Worm (Caenorhabditis elegans) whole organism, mixed stage, embryonic: ENCODE measurements around the gene mrpl-1.

Experiments
- bed-3 ChIP-seq: fragments of 200-800 bp; sonication (Bioruptor generic); optimal IDR thresholded peaks from 3 replicates; lab custom pipeline; 2018; ENCODE audit warnings: mild to moderate bottlenecking, missing genetic modification characterization, moderate library complexity, missing compliant biosample characterization
- blmp-1 ChIP-seq: fragments of 150-350 bp; optimal IDR thresholded peaks from 2 replicates; lab custom pipeline; 2014; ENCODE audit warnings: missing biosample characterization, missing genetic modification characterization
- ceh-39 ChIP-seq: fragments of 150-350 bp; optimal IDR thresholded peaks from 2 replicates; lab custom pipeline; 2014; ENCODE audit warnings: missing biosample characterization, missing genetic modification characterization
- ceh-83 ChIP-seq: fragments of 200-800 bp; sonication (Bioruptor generic); optimal IDR thresholded peaks from 2 replicates; lab custom pipeline; 2018; ENCODE audit warnings: mild to moderate bottlenecking, missing genetic modification characterization, missing compliant biosample characterization
- ces-1 ChIP-seq: fragments of 150-350 bp; optimal IDR thresholded peaks from 2 replicates; lab custom pipeline; 2014; ENCODE audit warnings: missing biosample characterization, missing genetic modification reagents, missing genetic modification characterization
- cnd-1 ChIP-seq: fragments of 200-800 bp; sonication (Bioruptor generic); optimal IDR thresholded peaks from 2 replicates; lab custom pipeline; 2018; ENCODE audit warnings: mild to moderate bottlenecking, missing genetic modification characterization, missing compliant biosample characterization
- drap-1 ChIP-seq: fragments of 200-800 bp; sonication (Bioruptor generic); optimal IDR thresholded peaks from 3 replicates; lab custom pipeline; 2018; ENCODE audit warnings: mild to moderate bottlenecking, missing genetic modification characterization, missing compliant biosample characterization
- elt-1 ChIP-seq: sonication (generic microtip); optimal IDR thresholded peaks from 2 replicates; lab custom pipeline; 2017; ENCODE audit warnings: missing genetic modification characterization, mild to moderate bottlenecking, missing compliant biosample characterization, antibody characterized with exemption, moderate library complexity, borderline replicate concordance; ENCODE audit not compliant: insufficient read depth
- elt-3 ChIP-seq: fragments of 150-350 bp; optimal IDR thresholded peaks from 2 replicates; lab custom pipeline; 2014; ENCODE audit warnings: missing biosample characterization, missing genetic modification characterization
- ham-2 ChIP-seq: fragments of 200-800 bp; sonication (Bioruptor generic); optimal IDR thresholded peaks from 2 replicates; lab custom pipeline; 2018; ENCODE audit warnings: mild to moderate bottlenecking, missing genetic modification characterization, missing compliant biosample characterization
- hlh-1 ChIP-seq: fragments of 150-350 bp; optimal IDR thresholded peaks from 2 replicates; lab custom pipeline; 2014; ENCODE audit warnings: missing biosample characterization, missing genetic modification reagents, missing genetic modification characterization
- lin-13 ChIP-seq: fragments of 150-350 bp; optimal IDR thresholded peaks from 2 replicates; lab custom pipeline; 2014; ENCODE audit warnings: missing biosample characterization, missing genetic modification characterization
- lin-32 ChIP-seq: fragments of 200-800 bp; sonication (Bioruptor generic); optimal IDR thresholded peaks from 2 replicates; lab custom pipeline; 2018; ENCODE audit warnings: mild to moderate bottlenecking, missing genetic modification characterization, missing compliant biosample characterization
- mab-5 ChIP-seq: fragments of 150-350 bp; optimal IDR thresholded peaks from 2 replicates; lab custom pipeline; 2014; ENCODE audit warnings: missing biosample characterization, missing genetic modification characterization
- mep-1 ChIP-seq: fragments of 150-350 bp; optimal IDR thresholded peaks from 2 replicates; lab custom pipeline; 2017; ENCODE audit warnings: missing biosample characterization, missing genetic modification reagents, missing genetic modification characterization, inconsistent platforms
- mls-2 ChIP-seq: sonication (generic microtip); optimal IDR thresholded peaks from 2 replicates; lab custom pipeline; 2016; ENCODE audit warnings: mild to moderate bottlenecking, missing genetic modification characterization, moderate library complexity, missing compliant biosample characterization
- nhr-237 ChIP-seq: fragments of 150-350 bp; optimal IDR thresholded peaks from 2 replicates; lab custom pipeline; 2014; ENCODE audit warnings: missing biosample characterization, missing genetic modification characterization
- nhr-28 ChIP-seq: fragments of 150-350 bp; optimal IDR thresholded peaks from 2 replicates; lab custom pipeline; 2014; ENCODE audit warnings: missing biosample characterization, missing genetic modification characterization
- nhr-76 ChIP-seq: sonication (generic microtip); optimal IDR thresholded peaks from 2 replicates; lab custom pipeline; 2017; ENCODE audit warnings: missing biosample characterization, missing genetic modification characterization
- pha-4 ChIP-seq: fragments of 150-350 bp; optimal IDR thresholded peaks from 2 replicates; lab custom pipeline; 2018; ENCODE audit warnings: missing biosample characterization, missing genetic modification reagents, missing genetic modification characterization
- snpc-4 ChIP-seq: fragments of 150-350 bp; optimal IDR thresholded peaks from 2 replicates; lab custom pipeline; 2014; ENCODE audit warnings: missing biosample characterization, missing genetic modification characterization
- sptf-1 ChIP-seq: sonication (generic microtip); optimal IDR thresholded peaks from 2 replicates; lab custom pipeline; 2017; ENCODE audit warnings: mild to moderate bottlenecking, missing genetic modification characterization, moderate library complexity, missing compliant biosample characterization
- tbx-8 ChIP-seq: fragments of 200-800 bp; sonication (Bioruptor generic); optimal IDR thresholded peaks from 2 replicates; lab custom pipeline; 2018; ENCODE audit warnings: mild to moderate bottlenecking, missing genetic modification characterization, moderate library complexity, missing compliant biosample characterization
- unc-120 ChIP-seq: sonication (generic microtip); optimal IDR thresholded peaks from 2 replicates; lab custom pipeline; 2017; ENCODE audit warnings: missing genetic modification characterization, missing compliant biosample characterization; ENCODE audit not compliant: poor library complexity, severe bottlenecking
- unc-39 ChIP-seq: fragments of 150-350 bp; optimal IDR thresholded peaks from 2 replicates; lab custom pipeline; 2014; ENCODE audit warnings: missing biosample characterization, missing genetic modification characterization
- unc-62 ChIP-seq: fragments of 150-350 bp; optimal IDR thresholded peaks from 2 replicates; lab custom pipeline; 2014; ENCODE audit warnings: missing biosample characterization, missing genetic modification reagents, missing genetic modification characterization
- zip-8 ChIP-seq: fragments of 150-350 bp; optimal IDR thresholded peaks from 2 replicates; lab custom pipeline; 2014; ENCODE audit warnings: missing biosample characterization, missing genetic modification characterization
- ztf-11 ChIP-seq: fragments of 150-350 bp; optimal IDR thresholded peaks from 2 replicates; lab custom pipeline; 2014; ENCODE audit warnings: missing biosample characterization, missing genetic modification characterization

The mrpl-1 gene

DNA sequence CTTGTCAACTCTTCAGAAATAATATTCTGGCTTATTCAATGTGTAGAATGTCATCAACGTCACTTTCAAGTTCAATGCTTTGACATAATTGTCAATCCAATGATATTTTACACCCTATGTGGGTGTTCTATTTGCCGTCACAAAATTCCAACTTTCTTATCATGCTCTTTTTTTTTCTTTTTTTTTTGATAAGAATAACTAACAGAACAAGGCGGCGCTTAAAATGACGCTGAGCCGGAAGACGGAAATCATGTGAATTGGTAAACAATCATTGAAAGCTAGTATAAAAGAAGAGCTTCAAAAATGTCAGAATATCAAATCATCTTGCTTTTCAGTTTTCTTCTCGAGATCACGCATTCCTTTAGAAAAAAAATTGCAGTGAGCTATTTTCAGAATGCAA lies 16.8 kb upstream of the mrpl-1 start, which contains the start of gene C50F7.5:
Gene C50F7.5 (plus strand): TSS at position 395 of the 400 bp plus-strand sequence.
- no peak for TF ChIP-seq ztf-11
- no peak for TF ChIP-seq mab-5 (tag; lab: Kevin White, UChicago)
- TF ChIP-seq pha-4 (tag; lab: Kevin White, UChicago), result no peak
- no peak for TF ChIP-seq snpc-4 (tag; lab: Kevin White, UChicago)
- TF ChIP-seq ces-1, result no peak
- no peak for TF ChIP-seq ceh-39 (tag; lab: Kevin White, UChicago)

DNA sequence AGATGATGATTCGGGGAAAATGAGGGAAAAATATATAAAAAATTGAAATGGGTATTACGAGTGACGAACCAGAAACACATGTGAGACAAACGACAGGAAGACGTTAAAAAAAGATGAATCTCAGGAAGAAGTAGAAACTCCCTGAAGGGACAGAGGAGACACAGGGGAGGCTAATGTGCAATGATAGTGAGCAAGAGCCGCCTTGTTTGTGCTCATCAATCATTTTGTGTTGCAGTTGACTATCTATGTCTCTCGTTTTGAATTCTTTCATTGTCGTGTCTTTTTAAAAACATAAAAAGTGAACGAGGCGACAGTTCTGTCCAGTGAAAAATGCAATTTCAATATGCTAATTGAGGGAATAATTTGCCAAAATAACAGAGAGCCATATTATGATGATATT lies 15.4 kb upstream of the mrpl-1 start:
- TF ChIP-seq bed-3 (GFP tag; lab: Kevin White, UChicago) (no peak), nhr-28 (tag; lab: Kevin White, UChicago) (no peak), ces-1 (no peak)
- TF ChIP-seq, all 35 proteins: peak for 0

DNA sequence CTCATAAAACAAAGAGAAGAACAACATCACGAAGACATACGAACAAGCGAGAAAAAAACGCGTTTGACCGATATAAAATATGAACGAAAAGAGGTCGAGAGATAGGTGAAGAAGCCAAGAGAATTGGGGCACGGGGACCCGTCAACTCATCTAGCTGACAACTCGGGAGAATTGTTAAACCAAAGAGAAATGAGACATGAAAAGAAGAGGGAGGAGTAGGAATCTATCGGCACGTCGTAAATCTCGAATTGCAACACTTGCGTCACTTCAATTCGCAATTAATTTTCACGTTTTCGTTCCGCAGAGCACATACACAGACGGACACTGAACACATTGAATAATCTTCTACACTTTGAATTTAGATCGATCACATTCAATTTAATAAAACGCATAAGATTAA lies 14.1 kb upstream of the mrpl-1 start:
- TF ChIP-seq pha-4 (tag; lab: Kevin White, UChicago), result no peak
- TF ChIP-seq zip-8 (tag; lab: Kevin White, UChicago), result no peak
- peak; percentile 5 for TF ChIP-seq mab-5 (tag; lab: Kevin White, UChicago)
- peak; percentile 95 for TF ChIP-seq unc-62 (GFP tag; lab: Kevin White, UChicago)
- TF ChIP-seq, all 35 proteins: peak for 2

DNA sequence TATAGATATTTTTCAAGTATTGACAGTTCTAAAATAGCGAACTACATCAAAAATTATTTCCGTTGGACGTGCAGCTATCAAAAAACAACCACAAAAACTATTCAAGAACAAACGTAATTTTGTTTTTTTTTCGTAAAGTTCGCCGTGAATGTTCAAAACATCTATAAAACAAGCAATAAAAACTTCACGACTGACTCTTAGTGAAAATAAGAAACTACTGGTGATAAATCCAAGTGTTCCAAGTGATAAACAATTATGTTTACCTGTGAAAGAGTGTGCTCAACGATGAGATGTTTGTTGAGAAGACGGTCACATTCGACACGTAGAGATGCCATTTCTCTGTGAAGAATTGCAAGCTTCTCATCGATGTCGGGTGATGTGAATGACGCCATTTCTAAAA lies 13.3 kb upstream of the mrpl-1 start, which contains the start of gene C50F7.6:
Gene C50F7.6 (minus strand): TSS at position 394 of the 400 bp plus-strand sequence.
- TF ChIP-seq ztf-11 (no peak), bed-3 (GFP tag; lab: Kevin White, UChicago) (no peak), nhr-237 (tag; lab: Kevin White, UChicago) (no peak), mep-1 (tag; lab: Kevin White, UChicago) (no peak), elt-1 (tag; lab: Kevin White, UChicago) (no peak), unc-120 (tag; lab: Kevin White, UChicago) (no peak), lin-32 (no peak), unc-39 (no peak), mab-5 (tag; lab: Kevin White, UChicago) (no peak), zip-8 (tag; lab: Kevin White, UChicago) (no peak), pha-4 (tag; lab: Kevin White, UChicago) (no peak), ceh-39 (tag; lab: Kevin White, UChicago) (no peak), mls-2 (no peak), tbx-8 (GFP tag; lab: Kevin White, UChicago) (no peak), sptf-1 (no peak), elt-3 (tag; lab: Kevin White, UChicago) (no peak)

DNA sequence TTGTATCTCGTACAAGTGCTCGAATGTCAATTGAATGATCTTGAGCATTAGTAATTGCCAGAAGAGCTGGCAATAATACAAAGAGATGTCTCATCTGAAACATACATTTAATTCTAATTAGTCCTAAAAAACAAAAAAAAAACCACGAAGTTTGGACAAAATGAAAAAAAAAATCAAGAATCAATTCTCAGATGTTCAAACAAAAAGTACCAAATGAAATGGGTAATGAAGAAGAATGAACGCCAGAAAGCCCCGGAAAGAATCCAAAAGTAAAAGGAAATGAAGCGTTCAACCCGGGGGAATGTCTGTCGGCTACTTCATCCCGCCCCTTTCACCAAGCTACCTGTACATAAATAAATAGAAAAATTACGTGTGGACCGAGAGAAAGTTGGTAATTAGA lies 8.4 kb upstream of the mrpl-1 start, which contains the start of gene F33D4.6:
Gene F33D4.6 (minus strand): TSS at position 101 of the 400 bp plus-strand sequence.
- TF ChIP-seq nhr-76, result no peak
- no peak for TF ChIP-seq nhr-237 (tag; lab: Kevin White, UChicago)
- no peak for TF ChIP-seq lin-32
- no peak for TF ChIP-seq drap-1 (GFP tag; lab: Kevin White, UChicago)
- TF ChIP-seq pha-4 (tag; lab: Kevin White, UChicago), result no peak
- TF ChIP-seq ceh-83 (GFP tag; lab: Kevin White, UChicago), result no peak
- no peak for TF ChIP-seq mab-5 (tag; lab: Kevin White, UChicago)
- TF ChIP-seq hlh-1 (tag; lab: Kevin White, UChicago), result no peak
- no peak for TF ChIP-seq mls-2
- no peak for TF ChIP-seq cnd-1 (tag; lab: Kevin White, UChicago)
- no peak for TF ChIP-seq lin-13
- TF ChIP-seq ham-2 (GFP tag; lab: Kevin White, UChicago), result no peak
- no peak for TF ChIP-seq blmp-1 (tag; lab: Kevin White, UChicago)
- no peak for TF ChIP-seq mep-1 (tag; lab: Kevin White, UChicago)
- TF ChIP-seq zip-8 (tag; lab: Kevin White, UChicago), result no peak
- no peak for TF ChIP-seq elt-3 (tag; lab: Kevin White, UChicago)

DNA sequence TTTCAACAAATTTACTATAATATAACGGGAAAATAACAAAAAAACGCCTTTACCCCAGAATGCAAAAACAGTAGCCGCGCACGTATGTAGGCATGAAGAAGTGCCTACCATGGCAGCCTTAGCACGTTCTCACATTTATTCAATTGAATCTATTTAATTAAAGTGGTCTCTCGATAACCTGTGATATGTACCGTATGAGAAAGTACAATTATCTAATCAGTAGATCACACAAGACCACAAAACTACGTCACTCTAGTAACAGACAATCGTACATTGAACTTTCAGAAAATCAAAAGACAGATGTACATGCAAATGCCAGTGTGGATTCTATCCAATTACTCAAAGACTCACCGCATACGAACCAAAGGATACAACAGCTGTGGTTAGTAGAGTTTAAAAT lies 2.8 kb upstream of the mrpl-1 start:
- TF ChIP-seq ces-1 (no peak), mab-5 (tag; lab: Kevin White, UChicago) (no peak)
